Fruit fly (Drosophila melanogaster): Measurements from ENCODE around the gene mEFG1.
A peak's percentile ranks its signal among the peaks of the same experiment; 100 is the strongest.

Gene mEFG1

dm6 chr2L:7222829-7223272 is at the start of gene mEFG1:
TSS of gene mEFG1 (minus strand) at chr2L:7223081.
- no peak for TF ChIP-seq CG6854 (GFP tag; optimal IDR thresholded peaks at IDR 0.05)
- no peak for TF ChIP-seq CG34406 (GFP tag; optimal IDR thresholded peaks at IDR 0.05)
- no peak for TF ChIP-seq ss (GFP tag; optimal IDR thresholded peaks at IDR 0.05)
- no peak for TF ChIP-seq CG8632 (GFP tag; optimal IDR thresholded peaks at IDR 0.05)
- no peak for TF ChIP-seq CG16779 (tag; optimal IDR thresholded peaks at IDR 0.05)
- no peak for TF ChIP-seq CG8319 (GFP tag; optimal IDR thresholded peaks at IDR 0.05)
- no peak for TF ChIP-seq CG1621 (tag; optimal IDR thresholded peaks at IDR 0.05)

- TF ChIP-seq Gug (GFP tag; IDR thresholded peaks at IDR 0.05) (no peak), CG15336 (GFP tag; IDR thresholded peaks at IDR 0.05) (no peak), CG8119 (GFP tag; IDR thresholded peaks at IDR 0.05) (no peak), CG16779 (tag; optimal IDR thresholded peaks at IDR 0.05) (no peak), vri (GFP tag; optimal IDR thresholded peaks at IDR 0.05) (no peak), CG10631 (GFP tag; optimal IDR thresholded peaks at IDR 0.05) (no peak), ss (GFP tag; optimal IDR thresholded peaks at IDR 0.05) (no peak), Sox102F (GFP tag; optimal IDR thresholded peaks at IDR 0.05) (no peak), Hr4 (GFP tag; optimal IDR thresholded peaks at IDR 0.05) (no peak), CG34406 (GFP tag; optimal IDR thresholded peaks at IDR 0.05) (no peak), CG10669 (GFP tag; optimal IDR thresholded peaks at IDR 0.05) (no peak), CG6163 (GFP tag; IDR thresholded peaks at IDR 0.05) (no peak), Eip78C (GFP tag) (no peak), cyc (GFP tag; optimal IDR thresholded peaks at IDR 0.05) (no peak), CG3032 (tag; optimal IDR thresholded peaks at IDR 0.05) (no peak), dsx (GFP tag; optimal IDR thresholded peaks at IDR 0.05; ENCODE audit: poor library complexity, severe bottlenecking) (no peak), Met (GFP tag; optimal IDR thresholded peaks at IDR 0.05) (no peak)
Measured at dm6 chr2L:7272452-7272851, 49.6 kb upstream of the mEFG1 start.

dm6 chr2L:7270270-7270669 is 47.4 kb upstream of the mEFG1 start:
- no peak for TF ChIP-seq Hr38 (GFP tag; optimal IDR thresholded peaks at IDR 0.05)
- no peak for TF ChIP-seq CG6276 (GFP tag; optimal IDR thresholded peaks at IDR 0.05)
- no peak for TF ChIP-seq Eip75B (GFP tag; optimal IDR thresholded peaks at IDR 0.05)
- TF ChIP-seq eg (GFP tag; IDR thresholded peaks at IDR 0.05) = 0 out of 3 replicates have a peak, but pooled peaks have one; percentile 21
- peak; percentile 8 for TF ChIP-seq Lpt (GFP tag; optimal IDR thresholded peaks at IDR 0.05)
- TF ChIP-seq CG3032 (tag; optimal IDR thresholded peaks at IDR 0.05) = no peak
- TF ChIP-seq Hr39 (GFP tag; optimal IDR thresholded peaks at IDR 0.05) = peak; percentile 18
- TF ChIP-seq pdm3 (GFP tag; optimal IDR thresholded peaks at IDR 0.05) = peak; percentile 22
- TF ChIP-seq Met (GFP tag; optimal IDR thresholded peaks at IDR 0.05) = peak; percentile 33
- TF ChIP-seq vri (GFP tag; optimal IDR thresholded peaks at IDR 0.05) = no peak
- peak; percentile 46 for TF ChIP-seq Hr4 (GFP tag; optimal IDR thresholded peaks at IDR 0.05)
- TF ChIP-seq CG8632 (GFP tag; optimal IDR thresholded peaks at IDR 0.05) = no peak
- TF ChIP-seq svp (GFP tag) = no peak
- TF ChIP-seq CG7368 (GFP tag; optimal IDR thresholded peaks at IDR 0.05) = no peak
- peak; percentile 51 for TF ChIP-seq CG32006 (GFP tag; optimal IDR thresholded peaks at IDR 0.05)
- TF ChIP-seq CG6854 (GFP tag; optimal IDR thresholded peaks at IDR 0.05) = no peak
- no peak for TF ChIP-seq CG16779 (tag; optimal IDR thresholded peaks at IDR 0.05)
- no peak for TF ChIP-seq Blimp-1 (GFP tag; optimal IDR thresholded peaks at IDR 0.05)
- no peak for TF ChIP-seq ss (GFP tag; optimal IDR thresholded peaks at IDR 0.05)
- TF ChIP-seq net (GFP tag; optimal IDR thresholded peaks at IDR 0.05) = no peak
- no peak for TF ChIP-seq Ets21C (GFP tag; optimal IDR thresholded peaks at IDR 0.05)
- TF ChIP-seq CG9139 (GFP tag; optimal IDR thresholded peaks at IDR 0.05) = no peak
- peak; percentile 4 for TF ChIP-seq CG6792 (GFP tag; optimal IDR thresholded peaks at IDR 0.05)
- no peak for TF ChIP-seq CG11902 (GFP tag; optimal IDR thresholded peaks at IDR 0.05)
- no peak for TF ChIP-seq Eip93F (GFP tag; optimal IDR thresholded peaks at IDR 0.05)
- TF ChIP-seq cyc (GFP tag; optimal IDR thresholded peaks at IDR 0.05) = peak; percentile 23
- peak; percentile 17 for TF ChIP-seq achi (GFP tag; optimal IDR thresholded peaks at IDR 0.05)
- peak; percentile 47 for TF ChIP-seq CG3919 (GFP tag; optimal IDR thresholded peaks at IDR 0.05)
- peak; percentile 46 for TF ChIP-seq OdsH (GFP tag; optimal IDR thresholded peaks at IDR 0.05)
- TF ChIP-seq CG10669 (GFP tag; optimal IDR thresholded peaks at IDR 0.05) = peak; percentile 19
- TF ChIP-seq CG8319 (GFP tag; optimal IDR thresholded peaks at IDR 0.05) = no peak
- TF ChIP-seq CG6808 (GFP tag; optimal IDR thresholded peaks at IDR 0.05) = no peak
- TF ChIP-seq dsx (GFP tag; optimal IDR thresholded peaks at IDR 0.05; ENCODE audit: poor library complexity, severe bottlenecking) = no peak
- TF ChIP-seq CG31627 (GFP tag; optimal IDR thresholded peaks at IDR 0.05) = no peak
- peak; percentile 16 for TF ChIP-seq Smox (GFP tag; optimal IDR thresholded peaks at IDR 0.05)
- peak; percentile 82 for TF ChIP-seq Eip78C (GFP tag)
- no peak for TF ChIP-seq fd59A (GFP tag; optimal IDR thresholded peaks at IDR 0.05)
- TF ChIP-seq CG11294 (GFP tag; IDR thresholded peaks at IDR 0.05) = no peak
- TF ChIP-seq CG6163 (GFP tag; IDR thresholded peaks at IDR 0.05) = peak; percentile 17; the same call in 1 of the 3 replicates
